Worm (Caenorhabditis elegans) whole organism, L4/young adult: ENCODE data around the gene H12I13.6.

Source experiments
- W03F9.2 ChIP-seq: fragments of 150-350 bp; optimal IDR thresholded peaks from 2 replicates; lab custom pipeline; 2014; ENCODE audit warnings: missing biosample characterization, missing genetic modification characterization
- dao-5 ChIP-seq: sonication (generic microtip); optimal IDR thresholded peaks from 2 replicates; lab custom pipeline; 2016; ENCODE audit warnings: missing genotype, missing genetic modification characterization, moderate library complexity, missing compliant biosample characterization
- him-1 ChIP-seq: sonication (generic microtip); optimal IDR thresholded peaks from 2 replicates; lab custom pipeline; 2016; ENCODE audit warnings: missing genotype, missing genetic modification reagents, missing genetic modification characterization, missing compliant biosample characterization

H12I13.6 gene

DNA sequence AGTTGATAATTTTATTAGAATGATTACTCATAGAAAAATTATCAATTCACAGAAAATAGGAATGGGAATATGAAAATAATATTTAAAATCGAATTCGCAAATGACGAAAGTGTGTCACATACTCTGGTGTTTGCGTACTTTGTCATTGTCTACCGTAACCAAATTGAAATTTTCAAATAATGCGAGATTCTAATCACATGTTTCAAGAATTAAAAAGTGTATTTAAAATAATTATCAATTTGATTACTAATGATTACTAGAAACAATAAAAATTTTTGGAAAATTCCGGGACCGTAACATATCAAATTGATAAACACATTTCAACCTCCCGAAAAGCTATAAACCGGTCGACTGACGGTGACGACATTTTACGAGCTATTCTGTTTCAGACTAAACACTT is 13.7 kb downstream of the H12I13.6 start, which contains the start of the genes fbf-2 and nspg-3:
Gene fbf-2 (minus strand): TSS at position 101 of the 400 bp plus-strand sequence.
Gene nspg-3 (plus strand): TSS at position 388 of the 400 bp plus-strand sequence.
- TF ChIP-seq dao-5 (no peak), him-1 (tag; lab: Kevin White, UChicago) (no peak), W03F9.2 (tag; lab: Kevin White, UChicago) (no peak)

DNA sequence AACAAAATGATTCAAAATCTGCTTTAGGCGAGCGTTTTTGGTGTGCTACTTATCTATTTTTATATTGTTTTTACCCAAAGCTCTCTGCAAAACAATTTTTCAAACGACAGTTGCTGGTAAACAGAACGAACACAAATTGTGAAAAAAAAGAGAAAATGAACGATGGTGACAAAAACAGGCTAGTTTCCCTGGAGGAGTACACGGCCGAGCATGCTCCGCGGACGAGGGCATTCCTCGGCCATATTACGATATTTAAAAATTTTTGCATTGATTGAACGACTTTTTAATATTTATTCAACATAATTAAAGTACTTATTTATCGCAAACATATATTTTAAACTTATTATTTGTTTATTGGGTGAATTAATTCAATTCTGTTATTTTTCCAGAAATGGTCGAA is 19.7 kb downstream of the H12I13.6 start, which contains the start of the genes tpp-2 and rbbp-5:
Gene tpp-2 (minus strand): TSS at position 157 of the 400 bp plus-strand sequence.
Gene rbbp-5 (plus strand): TSS at position 390 of the 400 bp plus-strand sequence.
- TF ChIP-seq him-1 (tag; lab: Kevin White, UChicago) (no peak), W03F9.2 (tag; lab: Kevin White, UChicago) (no peak), dao-5 (no peak)

DNA sequence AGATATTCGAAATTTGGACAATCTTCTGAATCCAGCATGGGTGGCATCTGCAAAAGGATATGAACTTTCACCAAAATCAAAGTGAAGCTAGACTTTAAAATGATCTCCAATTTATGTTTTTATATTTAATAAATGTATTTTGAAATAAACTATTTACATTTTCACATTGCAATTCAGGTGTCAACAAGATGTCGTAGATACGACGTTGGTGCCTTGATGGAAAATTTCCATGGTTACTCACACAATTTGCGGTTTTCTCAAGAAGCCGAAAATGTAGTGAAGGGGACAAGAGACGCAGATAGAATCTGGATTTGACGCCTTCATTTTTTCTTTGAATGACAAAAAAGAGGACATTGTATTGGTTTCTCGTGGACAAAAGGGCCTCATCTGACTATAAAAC is 21.8 kb downstream of the H12I13.6 start, which contains the start of gene rgs-3:
Gene rgs-3 (plus strand): TSS at position 301 of the 400 bp plus-strand sequence.
- TF ChIP-seq him-1 (tag; lab: Kevin White, UChicago) (no peak), dao-5 (no peak), W03F9.2 (tag; lab: Kevin White, UChicago) (no peak)

DNA sequence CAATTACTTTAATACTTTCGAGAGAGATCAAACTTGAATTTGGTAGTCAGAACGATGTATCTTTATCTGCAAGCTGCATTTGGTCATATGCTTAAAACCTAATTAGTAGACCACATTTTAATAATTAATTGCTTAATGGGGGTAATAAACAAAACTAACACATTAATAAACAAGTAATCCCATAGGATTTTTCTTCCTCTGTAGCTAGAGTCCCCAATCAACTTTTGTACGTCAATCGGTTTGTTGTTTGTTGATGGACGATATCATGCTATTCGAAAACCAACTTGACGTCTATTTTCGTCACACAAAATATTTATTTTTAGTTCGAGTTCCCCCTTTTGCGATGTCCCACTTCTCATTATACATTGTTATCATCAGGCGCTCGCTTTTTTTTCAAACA is 23.8 kb downstream of the H12I13.6 start:
- TF ChIP-seq him-1 (tag; lab: Kevin White, UChicago) = no peak

DNA sequence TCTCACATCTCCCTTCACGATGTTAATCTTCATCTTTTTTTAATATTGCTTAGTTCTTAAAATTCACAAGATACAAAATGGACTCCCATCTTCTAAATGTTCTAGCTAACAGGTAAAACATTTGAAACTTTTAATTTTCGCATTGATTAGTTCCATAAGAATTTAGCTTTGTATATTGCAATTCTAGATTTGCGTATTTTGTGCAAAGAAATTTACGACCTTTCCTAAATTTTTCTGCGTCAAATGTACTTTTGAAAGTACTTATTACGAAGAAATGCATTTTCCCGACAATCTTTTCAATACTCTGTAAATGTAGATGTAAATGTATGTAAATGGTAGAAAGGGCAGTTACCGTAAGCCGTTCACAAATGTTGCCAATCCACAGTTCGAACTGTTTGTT is 26.3 kb downstream of the H12I13.6 start:
- TF ChIP-seq him-1 (tag; lab: Kevin White, UChicago) = no peak
- no peak for TF ChIP-seq dao-5
- no peak for TF ChIP-seq W03F9.2 (tag; lab: Kevin White, UChicago)

DNA sequence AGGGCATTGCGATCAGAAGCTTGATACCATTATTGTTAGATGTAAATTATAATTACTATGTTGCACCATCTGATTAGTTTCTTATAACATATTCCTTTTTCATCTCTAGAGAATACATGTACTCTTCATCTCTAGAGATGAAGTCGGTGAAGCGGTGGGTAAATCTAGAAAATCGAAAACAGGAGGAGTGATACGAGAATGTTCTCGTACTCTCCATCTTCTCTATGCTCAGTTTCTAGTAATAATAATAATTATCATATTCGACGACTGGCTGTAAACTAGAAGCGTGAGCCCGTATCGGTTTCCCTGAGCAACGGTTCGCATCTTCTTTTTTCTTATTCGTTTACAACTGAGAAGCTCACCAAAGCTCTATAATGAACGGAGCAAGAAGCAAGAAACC is 30.1 kb downstream of the H12I13.6 start:
- TF ChIP-seq him-1 (tag; lab: Kevin White, UChicago) = no peak
- TF ChIP-seq W03F9.2 (tag; lab: Kevin White, UChicago) = no peak
- TF ChIP-seq dao-5 = no peak

DNA sequence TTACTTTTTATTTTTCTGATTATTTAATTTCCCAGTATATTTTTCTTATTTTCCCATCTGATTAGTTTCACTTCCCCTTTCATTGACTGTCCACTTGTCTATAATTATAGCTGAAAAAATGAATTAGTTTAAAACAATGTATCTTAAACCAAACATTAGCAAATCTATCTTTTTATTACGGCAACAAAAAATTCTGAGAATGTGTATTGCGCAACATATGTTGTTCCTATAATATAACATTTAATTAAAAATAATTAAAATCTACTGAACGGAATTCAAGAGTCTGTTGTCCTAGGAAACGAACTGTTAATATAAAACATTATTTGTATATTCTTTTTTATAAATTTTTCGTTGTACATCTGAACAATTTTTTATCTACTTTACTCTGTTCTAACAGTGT is 32.3 kb downstream of the H12I13.6 start:
- TF ChIP-seq him-1 (tag; lab: Kevin White, UChicago) (no peak), dao-5 (no peak), W03F9.2 (tag; lab: Kevin White, UChicago) (no peak)

DNA sequence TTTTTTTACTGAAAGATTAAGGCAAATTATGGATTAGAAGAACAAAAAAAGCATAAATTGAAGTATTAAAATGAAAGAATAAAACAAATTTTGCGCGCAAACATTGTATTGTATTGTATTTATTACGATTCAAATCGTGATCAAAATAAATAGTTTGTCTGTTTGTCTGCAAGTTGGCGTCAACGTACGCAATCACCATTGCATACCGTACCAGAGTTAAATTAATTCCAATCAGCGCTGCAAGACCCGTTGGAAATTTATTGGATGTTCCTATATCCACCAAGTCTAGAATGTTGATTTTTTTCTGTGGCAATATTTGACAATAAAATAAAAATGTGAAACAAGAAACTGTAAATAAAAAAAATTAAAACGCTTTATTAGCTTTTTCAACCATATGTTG is 35.5 kb downstream of the H12I13.6 start, which contains the start of gene heri-1:
Gene heri-1 (minus strand): TSS at position 8 of the 400 bp plus-strand sequence.
- TF ChIP-seq W03F9.2 (tag; lab: Kevin White, UChicago) = no peak
- no peak for TF ChIP-seq dao-5
- TF ChIP-seq him-1 (tag; lab: Kevin White, UChicago) = no peak

DNA sequence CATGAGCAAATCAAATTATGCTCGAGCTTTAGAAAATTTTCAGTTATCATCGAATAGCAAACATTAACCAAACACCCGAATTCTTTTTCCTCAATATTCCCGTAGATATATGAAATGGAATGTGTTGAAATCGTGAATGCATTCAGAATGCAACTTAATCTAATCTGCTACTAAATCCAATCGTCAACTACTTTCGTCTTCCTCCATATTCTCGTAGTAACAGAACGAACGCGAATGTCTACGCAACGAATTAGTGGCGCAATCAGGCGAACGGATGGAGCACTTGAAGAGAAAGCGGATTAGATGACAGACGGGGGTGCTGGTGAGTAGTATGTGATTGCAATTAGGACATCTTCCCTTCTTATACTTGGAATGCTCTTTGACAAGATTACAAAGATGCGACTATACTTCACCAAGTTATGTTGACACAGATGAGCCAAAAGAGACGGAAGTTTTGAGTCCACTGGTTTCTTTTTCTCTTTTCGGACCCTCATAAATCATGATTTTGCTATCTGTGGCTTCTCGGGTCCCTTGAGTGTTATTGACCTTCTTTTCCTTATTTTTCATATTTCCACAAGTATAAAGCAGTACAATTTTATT is 36.2 kb downstream of the H12I13.6 start:
- TF ChIP-seq W03F9.2 (tag; lab: Kevin White, UChicago) (no peak), him-1 (tag; lab: Kevin White, UChicago) (no peak), dao-5 (no peak)

DNA sequence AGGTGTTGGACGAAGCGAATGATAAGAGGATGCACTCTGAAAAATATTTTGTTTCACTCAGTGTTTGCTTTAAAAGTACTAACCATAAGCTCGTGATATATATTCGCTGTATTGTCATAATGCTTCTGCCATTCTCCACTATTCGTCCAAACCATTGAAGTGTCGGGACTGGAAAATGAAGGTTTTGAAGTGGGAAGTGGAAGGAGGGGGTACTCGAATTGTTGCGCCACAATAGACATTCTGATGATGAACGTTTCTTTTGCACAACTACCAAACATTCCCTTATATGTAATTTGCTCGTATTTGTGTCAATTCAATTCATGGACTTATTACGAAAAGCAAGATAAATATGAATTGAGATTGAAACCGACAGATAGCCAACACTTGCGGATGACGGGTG is 37.6 kb downstream of the H12I13.6 start:
- no peak for TF ChIP-seq him-1 (tag; lab: Kevin White, UChicago)
- no peak for TF ChIP-seq W03F9.2 (tag; lab: Kevin White, UChicago)
- no peak for TF ChIP-seq dao-5

DNA sequence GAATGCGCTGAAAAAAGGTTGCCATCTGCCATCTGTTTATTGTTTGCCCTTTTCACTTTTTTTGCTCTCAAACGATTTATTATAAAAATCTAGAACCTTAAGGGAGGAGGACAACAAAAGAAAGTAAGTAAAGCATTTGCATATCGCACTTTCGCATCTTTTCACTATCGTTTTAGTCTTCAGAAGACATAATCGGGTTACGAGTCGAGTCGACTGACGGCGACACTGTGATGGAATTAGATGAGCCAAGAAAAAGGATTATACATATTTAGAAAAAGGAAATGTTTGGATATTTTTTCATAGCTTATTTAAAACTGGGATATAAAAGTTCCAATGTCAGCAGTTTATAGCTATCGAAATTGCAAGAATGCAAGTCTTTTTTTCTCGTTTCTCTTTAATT is 39.0 kb downstream of the H12I13.6 start:
- TF ChIP-seq him-1 (tag; lab: Kevin White, UChicago) = no peak
- TF ChIP-seq dao-5 = no peak
- TF ChIP-seq W03F9.2 (tag; lab: Kevin White, UChicago) = no peak

DNA sequence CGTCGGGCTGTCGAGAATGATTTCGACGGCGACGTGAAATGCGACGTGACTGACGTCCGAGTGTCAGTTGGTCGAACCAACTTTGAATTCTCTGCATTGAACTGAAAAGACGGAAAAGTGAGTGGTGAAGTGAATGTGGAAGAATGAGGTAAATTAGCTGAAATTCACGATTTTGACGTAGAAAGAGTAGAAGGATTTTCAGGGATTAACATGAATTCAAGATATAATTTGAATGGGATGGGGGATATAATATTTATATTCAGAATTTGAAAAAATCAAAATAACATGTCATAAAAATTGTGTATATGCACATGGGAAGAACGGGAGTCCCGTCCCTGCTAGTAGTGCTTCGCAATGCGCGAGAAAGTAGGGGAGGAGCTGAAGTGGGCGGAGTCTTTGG is 40.5 kb downstream of the H12I13.6 start, which contains the start of gene C29H12.6:
Gene C29H12.6 (minus strand): TSS at position 101 of the 400 bp plus-strand sequence.
- TF ChIP-seq W03F9.2 (tag; lab: Kevin White, UChicago) (no peak), dao-5 (no peak), him-1 (tag; lab: Kevin White, UChicago) (no peak)

DNA sequence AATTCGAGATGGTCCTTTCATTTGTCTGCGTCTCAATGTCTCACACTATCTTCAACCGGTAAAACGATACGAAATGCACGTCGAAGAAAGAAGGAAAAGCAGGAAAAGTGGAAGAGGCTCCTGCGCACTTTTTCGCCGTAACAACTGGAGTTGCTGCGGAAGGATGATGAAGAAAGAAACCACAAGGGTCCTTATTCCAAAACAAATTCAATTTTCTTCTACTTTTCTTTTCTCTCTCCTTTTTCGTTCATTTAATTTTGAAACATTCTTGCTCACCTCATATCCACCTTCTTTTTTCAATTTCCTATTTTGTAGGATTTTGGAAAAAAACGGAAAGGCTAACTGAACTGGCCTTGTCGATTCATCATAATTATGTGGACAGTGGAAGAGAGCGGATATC is 42.8 kb downstream of the H12I13.6 start:
- TF ChIP-seq dao-5 = no peak

DNA sequence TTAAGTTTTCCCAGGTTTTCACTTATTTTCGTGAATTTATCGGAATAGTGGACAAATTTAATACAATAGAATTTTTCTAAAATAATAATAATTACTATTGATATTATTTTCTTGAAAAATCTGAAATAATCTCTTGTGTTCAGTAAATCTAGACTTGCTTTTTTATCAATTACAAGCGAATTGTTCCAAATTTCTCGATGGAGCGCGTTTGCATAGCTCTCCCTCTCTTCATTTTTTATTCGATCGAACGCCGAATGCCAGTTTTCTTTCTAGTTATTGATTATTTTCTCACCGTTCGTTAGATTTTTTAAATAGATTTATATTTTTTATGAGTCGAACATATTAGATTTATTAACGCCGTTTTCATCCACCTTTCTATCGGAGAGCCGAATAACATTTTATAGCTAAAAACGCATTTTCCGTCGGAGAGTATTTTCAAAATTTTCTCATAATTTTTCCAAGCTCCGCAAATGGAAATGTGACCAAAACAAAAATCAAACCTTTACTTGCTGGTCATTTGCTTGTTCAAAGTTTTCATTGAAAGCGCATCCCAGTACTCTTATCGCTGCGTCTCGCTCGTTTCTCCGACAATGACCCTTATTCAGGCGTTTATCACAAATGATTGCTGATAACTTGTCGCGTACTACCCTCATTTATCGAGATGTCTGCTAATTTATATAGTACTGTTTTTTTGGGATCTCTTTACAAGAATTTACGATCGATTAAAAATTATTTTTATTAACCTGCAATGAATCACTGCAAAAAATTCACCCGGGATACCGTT is 45.1 kb downstream of the H12I13.6 start:
- TF ChIP-seq him-1 (tag; lab: Kevin White, UChicago) (no peak), W03F9.2 (tag; lab: Kevin White, UChicago) (peak; percentile 38)
